Fruit fly (Drosophila melanogaster) whole organism, embryonic: ENCODE data around the gene Rab7.
A peak's percentile ranks its signal among the peaks of the same experiment; 100 is the strongest.

Experiments
- C15 ChIP-seq: fragments of 200-800 bp; sonication (Bioruptor generic); IDR thresholded peaks from 3 replicates; pipeline ENCODE4 v1.3.6; 2022; ENCODE audit warnings: missing biosample characterization, missing genetic modification characterization
- CG10209 ChIP-seq: fragments of 200-800 bp; sonication (Bioruptor generic); optimal IDR thresholded peaks from 3 replicates; lab custom pipeline; 2017; ENCODE audit warnings: missing biosample characterization, mild to moderate bottlenecking, missing genetic modification characterization, missing genetic modification reagents
- CG1024 ChIP-seq: fragments of 200-800 bp; sonication (Bioruptor generic); IDR thresholded peaks from 2 replicates; pipeline ENCODE4 v1.3.6; 2022; ENCODE audit warnings: missing biosample characterization, missing genetic modification characterization
- CG10959 ChIP-seq: fragments of 200-800 bp; sonication (Bioruptor generic); IDR thresholded peaks from 2 replicates; pipeline ENCODE4 v1.3.6; 2022; ENCODE audit warnings: missing biosample characterization, missing genetic modification characterization
- CG11504 ChIP-seq: fragments of 200-800 bp; sonication (Bioruptor generic); optimal IDR thresholded peaks from 3 replicates; lab custom pipeline; 2019; ENCODE audit warnings: missing biosample characterization, mild to moderate bottlenecking, missing genetic modification characterization, moderate library complexity
- CG11560 ChIP-seq: fragments of 200-800 bp; sonication (Bioruptor generic); IDR thresholded peaks from 3 replicates; pipeline ENCODE4 v1.3.6; 2022; ENCODE audit warnings: missing biosample characterization, missing genetic modification characterization
- CG12659 ChIP-seq: fragments of 200-800 bp; sonication (Bioruptor generic); optimal IDR thresholded peaks from 3 replicates; lab custom pipeline; 2017; ENCODE audit warnings: mild to moderate bottlenecking, missing biosample characterization, missing genetic modification reagents, missing genetic modification characterization
- CG13624 ChIP-seq: fragments of 200-800 bp; sonication (Bioruptor generic); optimal IDR thresholded peaks from 2 replicates; lab custom pipeline; 2016; ENCODE audit warnings: missing biosample characterization, missing genetic modification characterization
- CG1602 ChIP-seq: fragments of 200-800 bp; sonication (Bioruptor generic); optimal IDR thresholded peaks from 3 replicates; lab custom pipeline; 2016; ENCODE audit warnings: missing biosample characterization, missing genetic modification characterization
- CG18262 ChIP-seq: fragments of 200-800 bp; optimal IDR thresholded peaks from 3 replicates; lab custom pipeline; 2019; ENCODE audit warnings: missing biosample characterization, mild to moderate bottlenecking, missing genetic modification characterization, moderate library complexity
- CG18476 ChIP-seq: fragments of 200-800 bp; sonication (Bioruptor generic); optimal IDR thresholded peaks from 2 replicates; lab custom pipeline; 2016; ENCODE audit warnings: missing biosample characterization, mild to moderate bottlenecking, missing genetic modification characterization
- CG18764 ChIP-seq: fragments of 200-800 bp; sonication (Bioruptor generic); optimal IDR thresholded peaks from 3 replicates; lab custom pipeline; 2016; ENCODE audit warnings: missing biosample characterization, missing genetic modification characterization
- CG2199 ChIP-seq: fragments of 200-800 bp; sonication (Bioruptor generic); IDR thresholded peaks from 3 replicates; pipeline ENCODE4 v1.3.6; 2022; ENCODE audit warnings: missing biosample characterization, missing genetic modification characterization
- CG2678 ChIP-seq: fragments of 200-800 bp; sonication (Bioruptor generic); optimal IDR thresholded peaks from 3 replicates; lab custom pipeline; 2019; ENCODE audit warnings: missing biosample characterization, mild to moderate bottlenecking, missing genetic modification characterization, moderate library complexity
- CG2889 ChIP-seq: fragments of 200-800 bp; sonication (Bioruptor generic); IDR thresholded peaks from 3 replicates; pipeline ENCODE4 v1.3.6; 2022; ENCODE audit warnings: missing biosample characterization, missing genetic modification characterization
- CG30403 ChIP-seq: fragments of 200-800 bp; sonication (Bioruptor generic); optimal IDR thresholded peaks from 3 replicates; lab custom pipeline; 2016; ENCODE audit warnings: missing biosample characterization, missing genetic modification characterization
- CG32532 ChIP-seq: fragments of 200-800 bp; sonication (Bioruptor generic); IDR thresholded peaks from 2 replicates; pipeline ENCODE4 v1.3.6; 2022; ENCODE audit warnings: missing biosample characterization, missing genetic modification characterization
- CG4328 ChIP-seq: fragments of 200-800 bp; sonication (Bioruptor generic); optimal IDR thresholded peaks from 3 replicates; lab custom pipeline; 2017; ENCODE audit warnings: missing biosample characterization, missing genetic modification reagents, missing genetic modification characterization
- CG43689 ChIP-seq: fragments of 200-800 bp; sonication (Bioruptor generic); IDR thresholded peaks from 2 replicates; pipeline ENCODE4 v1.3.6; 2022; ENCODE audit warnings: missing biosample characterization, missing genetic modification characterization
- CG7556 ChIP-seq: fragments of 200-800 bp; sonication (Bioruptor generic); optimal IDR thresholded peaks from 2 replicates; lab custom pipeline; 2017; ENCODE audit warnings: missing biosample characterization, mild to moderate bottlenecking, missing genetic modification characterization
- Doc3 ChIP-seq: fragments of 200-800 bp; sonication (Bioruptor generic); IDR thresholded peaks from 3 replicates; pipeline ENCODE4 v1.3.6; 2022; ENCODE audit warnings: missing biosample characterization, missing genetic modification characterization; ENCODE audit not compliant: partially characterized antibody
- Dref ChIP-seq: fragments of 200-800 bp; sonication (Bioruptor generic); IDR thresholded peaks from 2 replicates; pipeline ENCODE4 v1.3.6; 2022; ENCODE audit warnings: missing biosample characterization, missing genetic modification characterization
- Ets97D ChIP-seq: fragments of 200-800 bp; sonication (Bioruptor generic); optimal IDR thresholded peaks from 3 replicates; lab custom pipeline; 2016; ENCODE audit warnings: missing biosample characterization, missing genetic modification characterization
- Neu2 ChIP-seq: fragments of 200-800 bp; sonication (Bioruptor generic); optimal IDR thresholded peaks from 3 replicates; lab custom pipeline; 2016; ENCODE audit warnings: missing biosample characterization, missing genetic modification characterization, borderline replicate concordance
- Sox100B ChIP-seq: fragments of 200-800 bp; sonication (Bioruptor generic); optimal IDR thresholded peaks from 3 replicates; lab custom pipeline; 2018; ENCODE audit warnings: missing biosample characterization, mild to moderate bottlenecking, missing genetic modification characterization
- Sox102F ChIP-seq: fragments of 200-800 bp; sonication (Bioruptor generic); optimal IDR thresholded peaks from 2 replicates; lab custom pipeline; 2018; ENCODE audit warnings: missing biosample characterization, mild to moderate bottlenecking, missing genetic modification characterization, moderate library complexity
- Tbp ChIP-seq: fragments of >200 bp; optimal IDR thresholded peaks from 2 replicates; lab custom pipeline; 2018; ENCODE audit warnings: missing biosample characterization, missing genetic modification characterization
- Trl ChIP-seq, 3 experiments: fragments of >200 bp in 2 of 3; fragments of 200-800 bp in 1 of 3; sonication (Bioruptor generic) in 1 of 3; optimal IDR thresholded peaks; 2 replicates in 1 of 3; 3 replicates in 2 of 3; lab custom pipeline; 2016 to 2017; ENCODE audit warnings: missing biosample characterization in 1 of 3, missing genetic modification characterization in 1 of 3
- ap ChIP-seq: fragments of 200-800 bp; sonication (Bioruptor generic); IDR thresholded peaks from 2 replicates; pipeline ENCODE4 v1.3.6; 2022; ENCODE audit warnings: missing biosample characterization, missing genetic modification characterization
- bab2 ChIP-seq: fragments of 200-800 bp; sonication (Bioruptor generic); optimal IDR thresholded peaks from 2 replicates; lab custom pipeline; 2016; ENCODE audit warnings: missing biosample characterization, missing genetic modification characterization
- bcd ChIP-seq: fragments of 200-800 bp; sonication (Bioruptor generic); optimal IDR thresholded peaks from 2 replicates; lab custom pipeline; 2017; ENCODE audit warnings: missing biosample characterization, mild to moderate bottlenecking, missing genetic modification characterization
- cas ChIP-seq: fragments of 200-800 bp; sonication (Bioruptor generic); IDR thresholded peaks from 2 replicates; pipeline ENCODE4 v1.3.6; 2022; ENCODE audit warnings: missing biosample characterization, missing genetic modification characterization
- dmrt99B ChIP-seq: fragments of 200-800 bp; sonication (Bioruptor generic); optimal IDR thresholded peaks from 2 replicates; lab custom pipeline; 2018; ENCODE audit warnings: missing biosample characterization, mild to moderate bottlenecking, missing genetic modification characterization, moderate library complexity
- esg ChIP-seq: fragments of 200-800 bp; sonication (Bioruptor generic); conservative IDR thresholded peaks from 2 replicates; pipeline ENCODE4 v1.3.6; 2022; ENCODE audit warnings: missing biosample characterization, missing genetic modification characterization
- ewg ChIP-seq: fragments of 200-800 bp; sonication (Bioruptor generic); optimal IDR thresholded peaks from 3 replicates; lab custom pipeline; 2017; ENCODE audit warnings: mild to moderate bottlenecking, missing biosample characterization, missing genetic modification reagents, missing genetic modification characterization
- gem ChIP-seq: fragments of 200-800 bp; sonication (Bioruptor generic); optimal IDR thresholded peaks from 2 replicates; lab custom pipeline; 2019; ENCODE audit warnings: missing biosample characterization, mild to moderate bottlenecking, missing genetic modification characterization, moderate library complexity
- h ChIP-seq: fragments of >200 bp; optimal IDR thresholded peaks from 2 replicates; lab custom pipeline; 2017
- ind ChIP-seq: fragments of 200-800 bp; sonication (Bioruptor generic); optimal IDR thresholded peaks from 3 replicates; lab custom pipeline; 2016; ENCODE audit warnings: missing biosample characterization, missing genetic modification characterization
- insv ChIP-seq, 2 experiments: fragments of 200-800 bp; sonication (Bioruptor generic); optimal IDR thresholded peaks; 3 replicates each; lab custom pipeline; 2016 to 2018; ENCODE audit warnings: missing biosample characterization in 2 of 2, missing genetic modification characterization in 2 of 2
- lmd ChIP-seq: fragments of 200-800 bp; sonication (Bioruptor generic); IDR thresholded peaks from 2 replicates; pipeline ENCODE4 v1.3.6; 2022; ENCODE audit warnings: missing biosample characterization, missing genetic modification characterization
- mirr ChIP-seq: fragments of 200-800 bp; sonication (Bioruptor generic); optimal IDR thresholded peaks from 3 replicates; lab custom pipeline; 2018; ENCODE audit warnings: missing biosample characterization, mild to moderate bottlenecking, missing genetic modification characterization
- odd ChIP-seq: fragments of 200-800 bp; sonication (Bioruptor generic); optimal IDR thresholded peaks from 2 replicates; lab custom pipeline; 2017; ENCODE audit warnings: missing biosample characterization, mild to moderate bottlenecking, missing genetic modification characterization
- pnt ChIP-seq: fragments of 200-800 bp; sonication (Bioruptor generic); optimal IDR thresholded peaks from 3 replicates; lab custom pipeline; 2016; ENCODE audit warnings: missing biosample characterization, missing genetic modification characterization
- psq ChIP-seq: fragments of 200-800 bp; sonication (Bioruptor generic); optimal IDR thresholded peaks from 2 replicates; lab custom pipeline; 2017; ENCODE audit warnings: missing biosample characterization, missing genetic modification characterization
- pzg ChIP-seq: fragments of 200-800 bp; sonication (Bioruptor generic); optimal IDR thresholded peaks from 3 replicates; lab custom pipeline; 2018; ENCODE audit warnings: missing biosample characterization, mild to moderate bottlenecking, missing genetic modification characterization, moderate library complexity
- ro ChIP-seq: fragments of 200-800 bp; sonication (Bioruptor generic); IDR thresholded peaks from 2 replicates; pipeline ENCODE4 v1.3.6; 2022; ENCODE audit warnings: missing biosample characterization, missing genetic modification characterization
- row ChIP-seq: fragments of 200-800 bp; sonication (Bioruptor generic); IDR thresholded peaks from 3 replicates; pipeline ENCODE4 v1.3.6; 2022; ENCODE audit warnings: missing biosample characterization, missing genetic modification characterization
- sob ChIP-seq: fragments of 200-800 bp; sonication (Bioruptor generic); IDR thresholded peaks from 2 replicates; pipeline ENCODE4 v1.3.6; 2022; ENCODE audit warnings: missing biosample characterization, missing genetic modification characterization
- twi ChIP-seq: fragments of 200-800 bp; optimal IDR thresholded peaks from 2 replicates; lab custom pipeline; 2019; ENCODE audit warnings: missing biosample characterization, mild to moderate bottlenecking, missing genetic modification characterization, moderate library complexity
- tx ChIP-seq: fragments of 200-800 bp; sonication (Bioruptor generic); optimal IDR thresholded peaks from 2 replicates; lab custom pipeline; 2016; ENCODE audit warnings: missing biosample characterization, missing genetic modification characterization

The Rab7 gene

DNA sequence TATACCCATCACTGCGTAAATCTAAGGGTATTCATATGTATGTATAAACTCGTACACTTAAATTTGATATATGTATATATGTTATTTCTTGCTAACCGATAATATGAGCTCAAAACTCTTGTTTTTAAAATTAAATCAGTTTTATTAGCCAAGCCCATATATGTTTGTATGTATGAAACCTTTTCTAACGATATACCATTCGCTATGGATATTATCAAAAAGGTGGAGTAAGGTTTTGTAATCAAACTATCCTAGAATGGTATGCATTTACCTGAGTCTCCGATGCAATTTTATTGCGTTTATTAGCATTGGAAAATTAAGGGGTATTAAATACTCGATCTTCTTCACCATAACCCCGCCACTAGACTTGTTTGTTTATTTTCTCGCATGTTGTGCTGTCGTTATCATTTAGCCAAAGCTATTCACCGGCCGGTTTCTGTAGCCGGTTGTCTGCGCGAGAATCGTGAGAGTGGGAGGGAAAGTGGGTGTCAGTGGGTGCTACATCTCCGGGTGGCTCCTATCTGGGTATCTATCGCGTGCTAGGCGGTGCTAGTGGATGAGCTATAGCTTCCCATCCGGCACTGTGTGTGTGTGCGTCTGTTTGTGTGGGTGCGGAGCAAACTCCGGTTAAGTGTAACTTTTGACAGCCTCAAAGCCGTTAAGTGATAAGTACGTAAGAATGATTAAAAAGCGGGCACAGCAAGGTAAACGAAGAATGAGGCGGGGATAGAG, 15.1 kb downstream of the Rab7 start (continued):
- TF ChIP-seq gem (tag; lab: Kevin White, UChicago): peak; percentile 68
- no peak for TF ChIP-seq CG2889
- TF ChIP-seq CG11504 (tag; lab: Kevin White, UChicago): peak; percentile 52
- TF ChIP-seq CG30403 (GFP tag; lab: Kevin White, UChicago): peak; percentile 48
- TF ChIP-seq row (GFP tag; lab: Robert Waterston, UW): peak; percentile 61
- TF ChIP-seq CG10959 (GFP tag; lab: Robert Waterston, UW): no peak
- TF ChIP-seq Dref (GFP tag; lab: Robert Waterston, UW): no peak
- TF ChIP-seq odd (GFP tag; lab: Kevin White, UChicago): no peak
- TF ChIP-seq Ets97D (GFP tag; lab: Kevin White, UChicago): no peak
- no peak for TF ChIP-seq ewg (GFP tag; lab: Kevin White, UChicago)
- no peak for TF ChIP-seq CG10209
- TF ChIP-seq pnt (GFP tag; lab: Kevin White, UChicago): no peak
- peak; percentile 20; the same call in 1 of the 2 replicates for TF ChIP-seq sob (GFP tag; lab: Robert Waterston, UW)
- no peak for TF ChIP-seq h (lab: Kevin White, UChicago)
- TF ChIP-seq bab2 (GFP tag; lab: Kevin White, UChicago): no peak
- no peak for TF ChIP-seq lmd (GFP tag; lab: Robert Waterston, UW)
- no peak for TF ChIP-seq ro
- no peak for TF ChIP-seq cas (GFP tag; lab: Robert Waterston, UW)
- TF ChIP-seq Tbp (GFP tag; lab: Kevin White, UChicago): no peak
- no peak for TF ChIP-seq CG43689 (GFP tag; lab: Robert Waterston, UW)
- TF ChIP-seq ind (GFP tag; lab: Kevin White, UChicago): peak; percentile 6
- TF ChIP-seq dmrt99B: peak; percentile 61
- no peak for TF ChIP-seq psq
- peak; percentile 19 for TF ChIP-seq Sox102F (GFP tag; lab: Kevin White, UChicago)
- no peak for TF ChIP-seq esg (GFP tag; lab: Robert Waterston, UW)
- TF ChIP-seq CG2199 (GFP tag; lab: Robert Waterston, UW): no peak
- peak; percentile 39 for TF ChIP-seq mirr (GFP tag; lab: Kevin White, UChicago)
- TF ChIP-seq Neu2 (GFP tag; lab: Kevin White, UChicago): no peak
- no peak for TF ChIP-seq insv (GFP tag; optimal IDR thresholded peaks at IDR 0.05; lab: Kevin White, UChicago)
- TF ChIP-seq CG18764 (GFP tag; lab: Kevin White, UChicago): no peak
- TF ChIP-seq Trl (optimal IDR thresholded peaks at IDR 0.05; lab: Kevin White, UChicago): no peak
- peak; percentile 17 for TF ChIP-seq Trl (GFP tag; optimal IDR thresholded peaks at IDR 0.05; lab: Kevin White, UChicago)
- no peak for TF ChIP-seq CG11560 (tag; lab: Robert Waterston, UW)
- peak; percentile 15 for TF ChIP-seq CG12659 (GFP tag; lab: Kevin White, UChicago)
- no peak for TF ChIP-seq CG32532
- TF ChIP-seq CG1602: no peak
- no peak for TF ChIP-seq Doc3
- no peak for TF ChIP-seq ap (GFP tag; lab: Robert Waterston, UW)
- no peak for TF ChIP-seq CG13624 (GFP tag; lab: Kevin White, UChicago)
- TF ChIP-seq tx (GFP tag; lab: Kevin White, UChicago): no peak
- peak; percentile 55 for TF ChIP-seq CG7556 (GFP tag; lab: Kevin White, UChicago)
- TF ChIP-seq CG1024: no peak
- TF ChIP-seq CG18262 (tag; lab: Kevin White, UChicago): peak; percentile 60
- TF ChIP-seq CG18476 (GFP tag; lab: Kevin White, UChicago): no peak
- TF ChIP-seq Sox100B: peak; percentile 45
- TF ChIP-seq pzg (GFP tag; lab: Kevin White, UChicago): no peak
- TF ChIP-seq CG4328: no peak
- TF ChIP-seq CG2678 (tag; lab: Kevin White, UChicago): peak; percentile 76
- no peak for TF ChIP-seq C15 (GFP tag; lab: Robert Waterston, UW)
- no peak for TF ChIP-seq twi (tag; lab: Kevin White, UChicago)
- peak; percentile 26 for TF ChIP-seq bcd (GFP tag; lab: Kevin White, UChicago)
